Worm (Caenorhabditis elegans) whole organism, L3 larva: ENCODE data around the gene epc-1.

Experiments
- R02D3.7 ChIP-seq: fragments of 150-350 bp; optimal IDR thresholded peaks from 2 replicates; lab custom pipeline; 2014; ENCODE audit warnings: missing biosample characterization, missing genetic modification characterization
- ZK546.5 ChIP-seq: sonication (generic microtip); optimal IDR thresholded peaks from 2 replicates; lab custom pipeline; 2017; ENCODE audit warnings: missing biosample characterization, missing genetic modification characterization
- aly-2 ChIP-seq: fragments of 150-350 bp; optimal IDR thresholded peaks from 2 replicates; lab custom pipeline; 2014; ENCODE audit warnings: missing biosample characterization, missing genetic modification characterization
- ama-1 ChIP-seq: fragments of 150-350 bp; optimal IDR thresholded peaks from 2 replicates; lab custom pipeline; 2018
- ceh-16 ChIP-seq: sonication (generic microtip); optimal IDR thresholded peaks from 2 replicates; lab custom pipeline; 2017; ENCODE audit warnings: missing biosample characterization, missing genetic modification characterization
- ceh-28 ChIP-seq: fragments of 150-350 bp; optimal IDR thresholded peaks from 2 replicates; lab custom pipeline; 2014; ENCODE audit warnings: missing biosample characterization, missing genetic modification reagents, missing genetic modification characterization
- ceh-82 ChIP-seq: fragments of 150-350 bp; optimal IDR thresholded peaks from 2 replicates; lab custom pipeline; 2014; ENCODE audit warnings: missing biosample characterization, missing genetic modification characterization
- ceh-9 ChIP-seq: sonication (generic microtip); optimal IDR thresholded peaks from 2 replicates; lab custom pipeline; 2018; ENCODE audit warnings: missing biosample characterization, missing genetic modification characterization
- daf-12 ChIP-seq: fragments of 150-350 bp; optimal IDR thresholded peaks from 2 replicates; lab custom pipeline; 2014; ENCODE audit warnings: missing biosample characterization, missing genetic modification reagents, missing genetic modification characterization
- egl-27 ChIP-seq: sonication (generic microtip); optimal IDR thresholded peaks from 4 replicates; lab custom pipeline; 2017; ENCODE audit warnings: missing biosample characterization, missing genetic modification reagents, missing genetic modification characterization
- egl-5 ChIP-seq: fragments of 150-350 bp; optimal IDR thresholded peaks from 2 replicates; lab custom pipeline; 2017; ENCODE audit warnings: missing biosample characterization, missing genetic modification reagents, missing genetic modification characterization, inconsistent platforms
- elt-1 ChIP-seq: fragments of 150-350 bp; optimal IDR thresholded peaks from 2 replicates; lab custom pipeline; 2014; ENCODE audit warnings: missing biosample characterization, missing genetic modification characterization
- elt-2 ChIP-seq: sonication (generic microtip); optimal IDR thresholded peaks from 2 replicates; lab custom pipeline; 2016; ENCODE audit warnings: missing genetic modification reagents, mild to moderate bottlenecking, missing genetic modification characterization, missing compliant biosample characterization
- elt-3 ChIP-seq, 3 experiments: fragments of 150-350 bp in 1 of 3; sonication (generic microtip) in 2 of 3; optimal IDR thresholded peaks; 2 replicates in 2 of 3; 4 replicates in 1 of 3; lab custom pipeline; 2014 to 2017; ENCODE audit warnings: missing biosample characterization in 3 of 3, missing genetic modification characterization in 3 of 3
- eor-1 ChIP-seq, 2 experiments: fragments of 150-350 bp; optimal IDR thresholded peaks; 2 replicates each; lab custom pipeline; 2014 to 2018; ENCODE audit warnings: missing biosample characterization in 2 of 2, missing genetic modification characterization in 2 of 2
- fkh-10 ChIP-seq: sonication (generic microtip); optimal IDR thresholded peaks from 2 replicates; lab custom pipeline; 2017; ENCODE audit warnings: missing biosample characterization, missing genetic modification reagents, missing genetic modification characterization
- fkh-2 ChIP-seq: fragments of 150-350 bp; optimal IDR thresholded peaks from 2 replicates; lab custom pipeline; 2014; ENCODE audit warnings: missing biosample characterization, missing genetic modification reagents, missing genetic modification characterization
- fos-1 ChIP-seq: fragments of 150-350 bp; optimal IDR thresholded peaks from 2 replicates; lab custom pipeline; 2014; ENCODE audit warnings: missing biosample characterization, missing genetic modification characterization
- hmg-11 ChIP-seq: sonication (generic microtip); optimal IDR thresholded peaks from 2 replicates; lab custom pipeline; 2016; ENCODE audit warnings: missing genetic modification characterization, missing compliant biosample characterization
- jun-1 ChIP-seq: fragments of 150-350 bp; optimal IDR thresholded peaks from 2 replicates; lab custom pipeline; 2014; ENCODE audit warnings: missing biosample characterization, missing genetic modification reagents, missing genetic modification characterization
- lin-15B ChIP-seq: fragments of 150-350 bp; optimal IDR thresholded peaks from 2 replicates; lab custom pipeline; 2014; ENCODE audit warnings: missing biosample characterization, missing genetic modification characterization
- lin-39 ChIP-seq: fragments of 150-350 bp; optimal IDR thresholded peaks from 2 replicates; lab custom pipeline; 2018; ENCODE audit warnings: missing biosample characterization, missing genetic modification reagents, missing genetic modification characterization
- lsy-12 ChIP-seq: sonication (generic microtip); optimal IDR thresholded peaks from 2 replicates; lab custom pipeline; 2016; ENCODE audit warnings: mild to moderate bottlenecking, missing genetic modification characterization, missing compliant biosample characterization
- mdl-1 ChIP-seq: fragments of 150-350 bp; optimal IDR thresholded peaks from 2 replicates; lab custom pipeline; 2014; ENCODE audit warnings: missing biosample characterization, missing genetic modification characterization
- mml-1 ChIP-seq: fragments of 150-350 bp; sonication (generic microtip); optimal IDR thresholded peaks from 3 replicates; lab custom pipeline; 2014; ENCODE audit warnings: missing biosample characterization, missing genetic modification characterization
- nfya-1 ChIP-seq: sonication (generic microtip); optimal IDR thresholded peaks from 2 replicates; lab custom pipeline; 2017; ENCODE audit warnings: missing genetic modification characterization, mild to moderate bottlenecking, missing compliant biosample characterization, antibody characterized with exemption, moderate library complexity; ENCODE audit not compliant: insufficient read depth
- nhr-11 ChIP-seq: fragments of 150-350 bp; optimal IDR thresholded peaks from 2 replicates; lab custom pipeline; 2014; ENCODE audit warnings: missing biosample characterization, missing genetic modification characterization
- nhr-12 ChIP-seq: fragments of 150-350 bp; optimal IDR thresholded peaks from 2 replicates; lab custom pipeline; 2014; ENCODE audit warnings: missing biosample characterization, missing genetic modification characterization
- nhr-23 ChIP-seq: fragments of 150-350 bp; optimal IDR thresholded peaks from 2 replicates; lab custom pipeline; 2014; ENCODE audit warnings: missing biosample characterization, missing genetic modification reagents, missing genetic modification characterization
- nhr-237 ChIP-seq: fragments of 150-350 bp; optimal IDR thresholded peaks from 2 replicates; lab custom pipeline; 2014; ENCODE audit warnings: missing biosample characterization, missing genetic modification characterization
- nhr-25 ChIP-seq: sonication (generic microtip); optimal IDR thresholded peaks from 2 replicates; lab custom pipeline; 2017; ENCODE audit warnings: missing biosample characterization, missing genetic modification characterization
- nhr-28 ChIP-seq: fragments of 150-350 bp; optimal IDR thresholded peaks from 2 replicates; lab custom pipeline; 2014; ENCODE audit warnings: missing biosample characterization, missing genetic modification characterization
- nhr-43 ChIP-seq: sonication (generic microtip); optimal IDR thresholded peaks from 2 replicates; lab custom pipeline; 2016; ENCODE audit warnings: mild to moderate bottlenecking, missing genetic modification characterization, missing compliant biosample characterization; ENCODE audit not compliant: poor library complexity, severe bottlenecking
- nhr-67 ChIP-seq: fragments of 150-350 bp; optimal IDR thresholded peaks from 2 replicates; lab custom pipeline; 2014; ENCODE audit warnings: missing biosample characterization, missing genetic modification characterization
- nhr-76 ChIP-seq: fragments of 150-350 bp; sonication (generic microtip); optimal IDR thresholded peaks from 5 replicates; lab custom pipeline; 2014; ENCODE audit warnings: missing biosample characterization, missing genetic modification characterization
- nhr-77 ChIP-seq: fragments of 150-350 bp; optimal IDR thresholded peaks from 2 replicates; lab custom pipeline; 2014; ENCODE audit warnings: missing biosample characterization, missing genetic modification characterization
- pha-4 ChIP-seq: fragments of 150-350 bp; optimal IDR thresholded peaks from 2 replicates; lab custom pipeline; 2014; ENCODE audit warnings: missing biosample characterization, missing genetic modification reagents, missing genetic modification characterization
- pqm-1 ChIP-seq: fragments of 150-350 bp; optimal IDR thresholded peaks from 2 replicates; lab custom pipeline; 2017; ENCODE audit warnings: missing biosample characterization, missing genetic modification characterization, inconsistent platforms
- sea-2 ChIP-seq: fragments of 150-350 bp; sonication (generic microtip); optimal IDR thresholded peaks from 4 replicates; lab custom pipeline; 2014; ENCODE audit warnings: missing biosample characterization, missing genetic modification reagents, missing genetic modification characterization
- skn-1 ChIP-seq: fragments of 150-350 bp; optimal IDR thresholded peaks from 2 replicates; lab custom pipeline; 2014; ENCODE audit warnings: missing biosample characterization, missing genetic modification characterization
- snpc-4 ChIP-seq: fragments of 150-350 bp; optimal IDR thresholded peaks from 2 replicates; lab custom pipeline; 2014; ENCODE audit warnings: missing biosample characterization, missing genetic modification characterization
- tbx-2 ChIP-seq: sonication (generic microtip); optimal IDR thresholded peaks from 2 replicates; lab custom pipeline; 2016; ENCODE audit warnings: mild to moderate bottlenecking, missing genetic modification characterization, missing compliant biosample characterization
- unc-39 ChIP-seq: sonication (generic microtip); optimal IDR thresholded peaks from 4 replicates; lab custom pipeline; 2017; ENCODE audit warnings: missing biosample characterization, missing genetic modification characterization
- unc-62 ChIP-seq: fragments of 150-350 bp; sonication (generic microtip); optimal IDR thresholded peaks from 4 replicates; lab custom pipeline; 2014; ENCODE audit warnings: missing biosample characterization, missing genetic modification reagents, missing genetic modification characterization
- zag-1 ChIP-seq: fragments of 150-350 bp; optimal IDR thresholded peaks from 2 replicates; lab custom pipeline; 2014; ENCODE audit warnings: missing biosample characterization, missing genetic modification characterization
- ztf-11 ChIP-seq: fragments of 150-350 bp; optimal IDR thresholded peaks from 2 replicates; lab custom pipeline; 2014; ENCODE audit warnings: missing biosample characterization, missing genetic modification characterization
- ztf-4 ChIP-seq: fragments of 150-350 bp; optimal IDR thresholded peaks from 2 replicates; lab custom pipeline; 2014; ENCODE audit warnings: missing biosample characterization, missing genetic modification characterization

Gene epc-1

ce11 chrIII:12551253-12551652, 57.1 kb downstream of the epc-1 start:
- peak; percentile 50 for TF ChIP-seq nhr-25 (tag; lab: Kevin White, UChicago)
- TF ChIP-seq fos-1 (tag; lab: Kevin White, UChicago) = no peak
- TF ChIP-seq skn-1 = peak; percentile 18

ce11 chrIII:12549657-12550056, 58.7 kb downstream of the epc-1 start:
- TF ChIP-seq nhr-43 (tag; lab: Kevin White, UChicago) (peak; percentile 90), jun-1 (peak; percentile 93), snpc-4 (tag; lab: Kevin White, UChicago) (no peak), elt-3 (tag; optimal IDR thresholded peaks at IDR 0.05; lab: Kevin White, UChicago) (peak in 2 of 3 experiments; percentile 24 to 39), nhr-23 (tag; lab: Kevin White, UChicago) (peak; percentile 88), nhr-67 (tag; lab: Kevin White, UChicago) (no peak), nhr-25 (tag; lab: Kevin White, UChicago) (peak; percentile 82), ceh-82 (tag; lab: Kevin White, UChicago) (no peak), unc-39 (tag; lab: Kevin White, UChicago) (no peak), ZK546.5 (tag; lab: Kevin White, UChicago) (no peak), nfya-1 (tag; lab: Kevin White, UChicago) (peak; percentile 61), ama-1 (no peak), nhr-11 (tag; lab: Kevin White, UChicago) (no peak), ceh-9 (tag; lab: Kevin White, UChicago) (no peak), nhr-28 (tag; lab: Kevin White, UChicago) (peak; percentile 12), egl-27 (tag; lab: Kevin White, UChicago) (no peak), elt-1 (no peak), lsy-12 (tag; lab: Kevin White, UChicago) (peak; percentile 80), lin-39 (tag; lab: Kevin White, UChicago) (no peak), pqm-1 (tag; lab: Kevin White, UChicago) (peak; percentile 96), mml-1 (no peak), pha-4 (tag; lab: Kevin White, UChicago) (peak; percentile 12), ztf-4 (tag; lab: Kevin White, UChicago) (peak; percentile 30), ceh-16 (tag; lab: Kevin White, UChicago) (no peak), nhr-237 (no peak), daf-12 (tag; lab: Kevin White, UChicago) (no peak), zag-1 (tag; lab: Kevin White, UChicago) (no peak), elt-2 (peak; percentile 97), fos-1 (tag; lab: Kevin White, UChicago) (no peak), mdl-1 (peak; percentile 1), ztf-11 (tag; lab: Kevin White, UChicago) (no peak), nhr-12 (tag; lab: Kevin White, UChicago) (no peak), unc-62 (GFP tag; lab: Kevin White, UChicago) (no peak), skn-1 (no peak), lin-15B (tag; lab: Kevin White, UChicago) (no peak), nhr-76 (tag; lab: Kevin White, UChicago) (no peak), tbx-2 (tag; lab: Kevin White, UChicago) (no peak), egl-5 (no peak), nhr-77 (no peak), fkh-2 (tag; lab: Kevin White, UChicago) (no peak), eor-1 (tag; optimal IDR thresholded peaks at IDR 0.05; lab: Kevin White, UChicago) (no peak), ceh-28 (peak; percentile 62), sea-2 (GFP tag; lab: Kevin White, UChicago) (no peak), fkh-10 (GFP tag; lab: Kevin White, UChicago) (no peak), aly-2 (no peak), hmg-11 (no peak), R02D3.7 (tag; lab: Kevin White, UChicago) (peak; percentile 60)
